Fruit fly (Drosophila melanogaster) whole organism, embryonic: ENCODE measurements around the gene ldbr.
A peak's percentile ranks its signal among the peaks of the same experiment; 100 is the strongest.

Experiments used
- Abd-B ChIP-seq: fragments of 200-800 bp; sonication (Bioruptor generic); optimal IDR thresholded peaks from 2 replicates; lab custom pipeline; 2018; ENCODE audit warnings: missing biosample characterization, mild to moderate bottlenecking, missing genetic modification characterization, moderate library complexity
- Aef1 ChIP-seq: fragments of 200-800 bp; sonication (Bioruptor generic); IDR thresholded peaks from 3 replicates; pipeline ENCODE4 v1.3.6; 2022; ENCODE audit warnings: missing biosample characterization, missing genetic modification characterization
- Antp ChIP-seq: fragments of 200-800 bp; sonication (Bioruptor generic); optimal IDR thresholded peaks from 3 replicates; lab custom pipeline; 2016; ENCODE audit warnings: missing biosample characterization, missing genetic modification characterization
- Awh ChIP-seq: fragments of 200-800 bp; sonication (Bioruptor generic); IDR thresholded peaks from 2 replicates; pipeline ENCODE4, ENCODE4 v1.3.6; 2022; ENCODE audit warnings: missing biosample characterization, missing genetic modification characterization
- CG10147 ChIP-seq: fragments of 200-800 bp; sonication (Bioruptor generic); optimal IDR thresholded peaks from 2 replicates; lab custom pipeline; 2019; ENCODE audit warnings: missing biosample characterization, mild to moderate bottlenecking, missing genetic modification characterization, moderate library complexity
- CG11093 ChIP-seq: fragments of 200-800 bp; sonication (Bioruptor generic); IDR thresholded peaks from 3 replicates; pipeline ENCODE4 v1.3.6; 2022; ENCODE audit warnings: missing biosample characterization, missing genetic modification characterization
- CG13287 ChIP-seq: fragments of 200-800 bp; sonication (Bioruptor generic); IDR thresholded peaks from 2 replicates; pipeline ENCODE4 v1.3.6; 2022; ENCODE audit warnings: missing biosample characterization, missing genetic modification characterization; ENCODE audit not compliant: partially characterized antibody
- CG14860 ChIP-seq: fragments of 200-800 bp; sonication (Bioruptor generic); IDR thresholded peaks from 3 replicates; pipeline ENCODE4 v1.3.6; 2022; ENCODE audit warnings: missing biosample characterization, missing genetic modification characterization; ENCODE audit not compliant: partially characterized antibody
- CG14965 ChIP-seq: fragments of 200-800 bp; sonication (Bioruptor generic); optimal IDR thresholded peaks from 2 replicates; lab custom pipeline; 2016; ENCODE audit warnings: missing biosample characterization, missing genetic modification characterization, borderline replicate concordance
- CG17385 ChIP-seq: fragments of 200-800 bp; sonication (Bioruptor generic); optimal IDR thresholded peaks from 3 replicates; lab custom pipeline; 2018; ENCODE audit warnings: missing biosample characterization, mild to moderate bottlenecking, missing genetic modification characterization
- CG2678 ChIP-seq: fragments of 200-800 bp; sonication (Bioruptor generic); optimal IDR thresholded peaks from 3 replicates; lab custom pipeline; 2019; ENCODE audit warnings: missing biosample characterization, mild to moderate bottlenecking, missing genetic modification characterization, moderate library complexity
- CG30020 ChIP-seq: fragments of 200-800 bp; optimal IDR thresholded peaks from 2 replicates; lab custom pipeline; 2019; ENCODE audit warnings: missing biosample characterization, mild to moderate bottlenecking, missing genetic modification characterization, moderate library complexity
- CG3065 ChIP-seq: fragments of 200-800 bp; sonication (Bioruptor generic); optimal IDR thresholded peaks from 2 replicates; lab custom pipeline; 2016; ENCODE audit warnings: missing biosample characterization, missing genetic modification characterization
- CG3163 ChIP-seq: fragments of 200-800 bp; sonication (Bioruptor generic); optimal IDR thresholded peaks from 3 replicates; lab custom pipeline; 2016; ENCODE audit warnings: missing biosample characterization, missing genetic modification characterization
- CG3838 ChIP-seq: fragments of 200-800 bp; sonication (Bioruptor generic); optimal IDR thresholded peaks from 3 replicates; lab custom pipeline; 2016; ENCODE audit warnings: missing biosample characterization, missing genetic modification characterization
- CG4707 ChIP-seq: fragments of 200-800 bp; sonication (Bioruptor generic); optimal IDR thresholded peaks from 2 replicates; lab custom pipeline; 2018; ENCODE audit warnings: missing biosample characterization, mild to moderate bottlenecking, missing genetic modification characterization, moderate library complexity
- CG6854 ChIP-seq: fragments of 200-800 bp; sonication (Bioruptor generic); optimal IDR thresholded peaks from 3 replicates; lab custom pipeline; 2017; ENCODE audit warnings: missing biosample characterization, mild to moderate bottlenecking, missing genetic modification characterization
- CG7357 ChIP-seq: fragments of 200-800 bp; sonication (Bioruptor generic); IDR thresholded peaks from 3 replicates; pipeline ENCODE4 v1.3.6; 2022; ENCODE audit warnings: missing biosample characterization, missing genetic modification characterization
- CG8388 ChIP-seq: fragments of 200-800 bp; sonication (Bioruptor generic); optimal IDR thresholded peaks from 2 replicates; lab custom pipeline; 2019; ENCODE audit warnings: missing biosample characterization, mild to moderate bottlenecking, missing genetic modification characterization, moderate library complexity
- CoRest ChIP-seq: fragments of 200-800 bp; sonication (Bioruptor generic); optimal IDR thresholded peaks from 3 replicates; lab custom pipeline; 2018; ENCODE audit warnings: missing biosample characterization, mild to moderate bottlenecking, missing genetic modification characterization, moderate library complexity
- E2f1 ChIP-seq: fragments of 200-800 bp; sonication (Bioruptor generic); IDR thresholded peaks from 2 replicates; pipeline ENCODE4 v1.3.6; 2022; ENCODE audit warnings: missing biosample characterization, missing genetic modification characterization
- Gsc ChIP-seq: fragments of 200-800 bp; sonication (Bioruptor generic); IDR thresholded peaks from 2 replicates; pipeline ENCODE4 v1.3.6; 2022; ENCODE audit warnings: missing biosample characterization, missing genetic modification characterization
- Lim3 ChIP-seq: fragments of 200-800 bp; sonication (Bioruptor generic); IDR thresholded peaks from 2 replicates; pipeline ENCODE4 v1.3.6; 2022; ENCODE audit warnings: missing biosample characterization, missing genetic modification characterization
- Med ChIP-seq: fragments of 200-800 bp; sonication (Bioruptor generic); peaks from one replicate; lab custom pipeline; 2016; ENCODE audit warnings: missing biosample characterization, missing genetic modification characterization, mild to moderate bottlenecking, inconsistent platforms, moderate library complexity
- Mes4 ChIP-seq: fragments of 200-800 bp; sonication (Bioruptor generic); optimal IDR thresholded peaks from 2 replicates; lab custom pipeline; 2016; ENCODE audit warnings: missing biosample characterization, missing genetic modification characterization
- Myb ChIP-seq: fragments of 200-800 bp; sonication (Bioruptor generic); optimal IDR thresholded peaks from 2 replicates; lab custom pipeline; 2016; ENCODE audit warnings: missing biosample characterization, missing genetic modification characterization
- NC2β ChIP-seq: fragments of 200-800 bp; sonication (Bioruptor generic); optimal IDR thresholded peaks from 2 replicates; lab custom pipeline; 2016; ENCODE audit warnings: missing biosample characterization, missing genetic modification characterization
- Nf-YB ChIP-seq: fragments of 200-800 bp; sonication (Bioruptor generic); optimal IDR thresholded peaks from 3 replicates; lab custom pipeline; 2019; ENCODE audit warnings: missing biosample characterization, mild to moderate bottlenecking, missing genetic modification characterization, moderate library complexity
- PHDP ChIP-seq: fragments of 200-800 bp; sonication (Bioruptor generic); optimal IDR thresholded peaks from 3 replicates; lab custom pipeline; 2018; ENCODE audit warnings: missing biosample characterization, mild to moderate bottlenecking, missing genetic modification characterization, moderate library complexity
- Pdp1 ChIP-seq, 2 experiments: fragments of 200-800 bp; sonication (Bioruptor generic); optimal IDR thresholded peaks; 3 replicates each; lab custom pipeline; 2016; ENCODE audit warnings: missing biosample characterization in 2 of 2, missing genetic modification characterization in 2 of 2, mild to moderate bottlenecking in 1 of 2, moderate library complexity in 1 of 2
- Rfx ChIP-seq: fragments of 200-800 bp; sonication (Bioruptor generic); IDR thresholded peaks from 2 replicates; pipeline ENCODE4 v1.3.6; 2022; ENCODE audit warnings: missing biosample characterization, missing genetic modification characterization
- Scr ChIP-seq: fragments of 200-800 bp; sonication (Bioruptor generic); IDR thresholded peaks from 2 replicates; pipeline ENCODE4 v1.3.6; 2022; ENCODE audit warnings: missing biosample characterization, missing genetic modification characterization; ENCODE audit not compliant: partially characterized antibody
- Side ChIP-seq: fragments of 200-800 bp; sonication (Bioruptor generic); optimal IDR thresholded peaks from 2 replicates; lab custom pipeline; 2016; ENCODE audit warnings: missing biosample characterization, missing genetic modification characterization
- Six4 ChIP-seq: fragments of 200-800 bp; sonication (Bioruptor generic); optimal IDR thresholded peaks from 2 replicates; lab custom pipeline; 2016; ENCODE audit warnings: missing biosample characterization, missing genetic modification characterization
- Xbp1 ChIP-seq: fragments of 200-800 bp; sonication (Bioruptor generic); optimal IDR thresholded peaks from 3 replicates; lab custom pipeline; 2016; ENCODE audit warnings: missing biosample characterization, mild to moderate bottlenecking, missing genetic modification characterization
- al ChIP-seq: fragments of 200-800 bp; sonication (Bioruptor generic); IDR thresholded peaks from 2 replicates; pipeline ENCODE4 v1.3.6; 2022; ENCODE audit warnings: missing biosample characterization, missing genetic modification characterization
- bowl ChIP-seq: fragments of 200-800 bp; sonication (Bioruptor generic); IDR thresholded peaks from 2 replicates; pipeline ENCODE4 v1.3.6; 2022; ENCODE audit warnings: missing biosample characterization, missing genetic modification characterization
- disco-r ChIP-seq: fragments of 200-800 bp; sonication (Bioruptor generic); optimal IDR thresholded peaks from 2 replicates; lab custom pipeline; 2016; ENCODE audit warnings: missing biosample characterization, missing genetic modification characterization
- fd102C ChIP-seq: fragments of 200-800 bp; sonication (Bioruptor generic); optimal IDR thresholded peaks from 2 replicates; lab custom pipeline; 2018; ENCODE audit warnings: missing biosample characterization, mild to moderate bottlenecking, missing genetic modification characterization, moderate library complexity
- fd3F ChIP-seq: fragments of 200-800 bp; sonication (Bioruptor generic); optimal IDR thresholded peaks from 2 replicates; lab custom pipeline; 2018; ENCODE audit warnings: missing biosample characterization, mild to moderate bottlenecking, missing genetic modification characterization, moderate library complexity
- fd64A ChIP-seq: fragments of 200-800 bp; sonication (Bioruptor generic); optimal IDR thresholded peaks from 3 replicates; lab custom pipeline; 2018; ENCODE audit warnings: missing biosample characterization, mild to moderate bottlenecking, missing genetic modification characterization
- fd96Cb ChIP-seq: fragments of 200-800 bp; sonication (Bioruptor generic); optimal IDR thresholded peaks from 2 replicates; lab custom pipeline; 2018; ENCODE audit warnings: missing biosample characterization, mild to moderate bottlenecking, missing genetic modification characterization, moderate library complexity
- fru ChIP-seq: fragments of >200 bp; optimal IDR thresholded peaks from 2 replicates; lab custom pipeline; 2017
- ftz-f1 ChIP-seq: fragments of 200-800 bp; sonication (Bioruptor generic); optimal IDR thresholded peaks from 2 replicates; lab custom pipeline; 2016; ENCODE audit warnings: missing biosample characterization, missing genetic modification characterization
- gem ChIP-seq: fragments of 200-800 bp; sonication (Bioruptor generic); optimal IDR thresholded peaks from 2 replicates; lab custom pipeline; 2019; ENCODE audit warnings: missing biosample characterization, mild to moderate bottlenecking, missing genetic modification characterization, moderate library complexity
- onecut ChIP-seq: fragments of 200-800 bp; sonication (Bioruptor generic); IDR thresholded peaks from 2 replicates; pipeline ENCODE4 v1.3.6; 2022; ENCODE audit warnings: missing biosample characterization, missing genetic modification characterization
- row ChIP-seq: fragments of 200-800 bp; sonication (Bioruptor generic); IDR thresholded peaks from 3 replicates; pipeline ENCODE4 v1.3.6; 2022; ENCODE audit warnings: missing biosample characterization, missing genetic modification characterization
- run ChIP-seq: fragments of 200-800 bp; sonication (Bioruptor generic); optimal IDR thresholded peaks from 3 replicates; lab custom pipeline; 2018; ENCODE audit warnings: missing biosample characterization, mild to moderate bottlenecking, missing genetic modification characterization
- slbo ChIP-seq: fragments of 200-800 bp; sonication (Bioruptor generic); IDR thresholded peaks from 2 replicates; pipeline ENCODE4 v1.3.6; 2022; ENCODE audit warnings: missing biosample characterization, missing genetic modification characterization
- twi ChIP-seq: fragments of 200-800 bp; optimal IDR thresholded peaks from 2 replicates; lab custom pipeline; 2019; ENCODE audit warnings: missing biosample characterization, mild to moderate bottlenecking, missing genetic modification characterization, moderate library complexity
- wdn ChIP-seq: fragments of 200-800 bp; sonication (Bioruptor generic); IDR thresholded peaks from 2 replicates; pipeline ENCODE4 v1.3.6; 2022; ENCODE audit warnings: missing biosample characterization, missing genetic modification characterization

ldbr gene

DNA sequence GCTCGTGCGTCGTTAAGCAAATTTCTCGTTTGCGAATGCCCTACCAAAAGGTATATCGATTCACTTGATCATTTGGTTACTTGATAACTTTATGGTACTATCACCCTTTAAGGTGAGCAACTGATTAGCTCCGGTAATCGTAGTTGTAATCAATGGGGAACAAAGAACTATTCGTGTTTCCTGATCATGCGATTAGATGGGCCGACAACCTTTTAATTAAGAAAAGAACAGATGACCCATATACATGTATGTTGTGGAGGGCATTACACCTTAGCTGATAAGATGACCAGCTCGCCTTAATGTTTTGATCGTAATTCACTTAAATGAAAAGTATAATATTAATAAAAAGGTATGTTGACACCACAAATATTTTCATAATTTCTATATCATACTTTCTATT is 48.3 kb upstream of the ldbr start (continued):
- TF ChIP-seq Six4 (no peak), gem (tag; lab: Kevin White, UChicago) (peak; percentile 3), Med (GFP tag; lab: Kevin White, UChicago) (peak; percentile 31), slbo (GFP tag; lab: Robert Waterston, UW) (0 out of 2 replicates have a peak, but pooled peaks have one; percentile 5), CG2678 (tag; lab: Kevin White, UChicago) (peak; percentile 23)

dm6 chr3L:8073872-8074271 is 47.8 kb upstream of the ldbr start:
- TF ChIP-seq CG14965 (GFP tag; lab: Kevin White, UChicago) (no peak), CG6854 (GFP tag; lab: Kevin White, UChicago) (no peak), fd102C (GFP tag; lab: Kevin White, UChicago) (no peak), Myb (GFP tag; lab: Kevin White, UChicago) (no peak), E2f1 (GFP tag; lab: Robert Waterston, UW) (no peak), Gsc (GFP tag; lab: Robert Waterston, UW) (no peak), onecut (GFP tag; lab: Robert Waterston, UW) (peak; percentile 70), row (peak; percentile 51; the same call in 2 of the 3 replicates), al (GFP tag; lab: Robert Waterston, UW) (no peak), run (tag; lab: Kevin White, UChicago) (no peak), CoRest (tag; lab: Kevin White, UChicago) (no peak), CG17385 (GFP tag; lab: Kevin White, UChicago) (no peak), PHDP (tag; lab: Kevin White, UChicago) (no peak), fd3F (GFP tag; lab: Kevin White, UChicago) (no peak), fru (lab: Kevin White, UChicago) (no peak), CG13287 (GFP tag; lab: Robert Waterston, UW) (no peak), Pdp1 (GFP tag; optimal IDR thresholded peaks at IDR 0.05; lab: Kevin White, UChicago) (no peak), Side (no peak), CG3838 (GFP tag; lab: Kevin White, UChicago) (no peak), fd64A (no peak), CG3163 (GFP tag; lab: Kevin White, UChicago) (peak; percentile 50), CG14860 (GFP tag; lab: Robert Waterston, UW) (no peak), Abd-B (GFP tag; lab: Kevin White, UChicago) (no peak), Rfx (GFP tag; lab: Robert Waterston, UW) (peak; percentile 44; the same call in 1 of the 2 replicates), CG3065 (GFP tag; lab: Kevin White, UChicago) (no peak), bowl (no peak), Mes4 (GFP tag; lab: Kevin White, UChicago) (no peak), ftz-f1 (GFP tag; lab: Kevin White, UChicago) (no peak), Antp (GFP tag; lab: Kevin White, UChicago) (no peak), Nf-YB (GFP tag; lab: Kevin White, UChicago) (no peak), CG10147 (GFP tag; lab: Kevin White, UChicago) (no peak), twi (tag; lab: Kevin White, UChicago) (no peak), Lim3 (GFP tag; lab: Robert Waterston, UW) (no peak), CG30020 (tag; lab: Kevin White, UChicago) (no peak), disco-r (GFP tag; lab: Kevin White, UChicago) (no peak), Scr (GFP tag; lab: Robert Waterston, UW) (no peak), NC2β (GFP tag; lab: Kevin White, UChicago) (no peak), CG11093 (GFP tag; lab: Robert Waterston, UW) (no peak), CG7357 (no peak), Xbp1 (GFP tag; lab: Kevin White, UChicago) (no peak), wdn (GFP tag; lab: Robert Waterston, UW) (no peak), fd96Cb (no peak), CG8388 (GFP tag; lab: Kevin White, UChicago) (no peak), Awh (GFP tag; lab: Robert Waterston, UW) (no peak), CG4707 (GFP tag; lab: Kevin White, UChicago) (no peak), Aef1 (GFP tag; lab: Robert Waterston, UW) (no peak)
